Fruit fly (Drosophila melanogaster) whole organism, embryonic: Measurements from ENCODE around the gene Use1.

ENCODE experiments used
- Atf3 ChIP-seq: fragments of 200-800 bp; sonication (Bioruptor generic); optimal IDR thresholded peaks from 3 replicates; lab custom pipeline; 2016; ENCODE audit warnings: missing biosample characterization, missing genetic modification characterization
- BEAF-32 ChIP-seq: fragments of 200-800 bp; sonication (Bioruptor generic); optimal IDR thresholded peaks from 3 replicates; lab custom pipeline; 2017; ENCODE audit warnings: missing biosample characterization, missing genetic modification characterization, mild to moderate bottlenecking, moderate library complexity, missing genetic modification reagents
- Bteb2 ChIP-seq: fragments of 200-800 bp; sonication (Bioruptor generic); optimal IDR thresholded peaks from 2 replicates; lab custom pipeline; 2016; ENCODE audit warnings: missing biosample characterization, missing genetic modification characterization
- C15 ChIP-seq: fragments of 200-800 bp; sonication (Bioruptor generic); IDR thresholded peaks from 3 replicates; pipeline ENCODE4 v1.3.6; 2022; ENCODE audit warnings: missing biosample characterization, missing genetic modification characterization
- CG10274 ChIP-seq: fragments of 200-800 bp; sonication (Bioruptor generic); optimal IDR thresholded peaks from 3 replicates; lab custom pipeline; 2017; ENCODE audit warnings: missing biosample characterization, mild to moderate bottlenecking, missing genetic modification characterization
- CG11560 ChIP-seq: fragments of 200-800 bp; sonication (Bioruptor generic); IDR thresholded peaks from 3 replicates; pipeline ENCODE4 v1.3.6; 2022; ENCODE audit warnings: missing biosample characterization, missing genetic modification characterization
- CG12236 ChIP-seq: fragments of 200-800 bp; sonication (Bioruptor generic); optimal IDR thresholded peaks from 2 replicates; lab custom pipeline; 2016; ENCODE audit warnings: missing biosample characterization, missing genetic modification characterization
- CG14710 ChIP-seq: fragments of 200-800 bp; sonication (Bioruptor generic); optimal IDR thresholded peaks from 3 replicates; lab custom pipeline; 2019; ENCODE audit warnings: missing biosample characterization, mild to moderate bottlenecking, missing genetic modification characterization, moderate library complexity
- CG15073 ChIP-seq: fragments of 200-800 bp; sonication (Bioruptor generic); optimal IDR thresholded peaks from 2 replicates; lab custom pipeline; 2016; ENCODE audit warnings: missing biosample characterization, missing genetic modification characterization
- CG17829 ChIP-seq: fragments of 200-800 bp; optimal IDR thresholded peaks from 2 replicates; lab custom pipeline; 2019; ENCODE audit warnings: missing biosample characterization, mild to moderate bottlenecking, missing genetic modification characterization, moderate library complexity
- CG2116 ChIP-seq: fragments of 200-800 bp; sonication (Bioruptor generic); optimal IDR thresholded peaks from 3 replicates; lab custom pipeline; 2018; ENCODE audit warnings: missing biosample characterization, mild to moderate bottlenecking, missing genetic modification characterization
- CG32772 ChIP-seq: fragments of 200-800 bp; sonication (Bioruptor generic); IDR thresholded peaks from 2 replicates; pipeline ENCODE4 v1.3.6; 2022; ENCODE audit warnings: missing biosample characterization, missing genetic modification characterization
- CG34224 ChIP-seq: fragments of 200-800 bp; sonication (Bioruptor generic); IDR thresholded peaks from 3 replicates; pipeline ENCODE4 v1.3.6; 2022; ENCODE audit warnings: missing biosample characterization, missing genetic modification characterization; ENCODE audit not compliant: partially characterized antibody
- CG3847 ChIP-seq: fragments of 200-800 bp; sonication (Bioruptor generic); IDR thresholded peaks from 2 replicates; pipeline ENCODE4 v1.3.6; 2022; ENCODE audit warnings: missing biosample characterization, missing genetic modification characterization
- CG4404 ChIP-seq: fragments of 200-800 bp; sonication (Bioruptor generic); IDR thresholded peaks from 2 replicates; pipeline ENCODE4 v1.3.6; 2022; ENCODE audit warnings: missing biosample characterization, missing genetic modification characterization
- CG6813 ChIP-seq: fragments of 200-800 bp; sonication (Bioruptor generic); optimal IDR thresholded peaks from 2 replicates; lab custom pipeline; 2017; ENCODE audit warnings: missing biosample characterization, missing genetic modification characterization, mild to moderate bottlenecking, moderate library complexity, missing genetic modification reagents
- CG7357 ChIP-seq: fragments of 200-800 bp; sonication (Bioruptor generic); IDR thresholded peaks from 3 replicates; pipeline ENCODE4 v1.3.6; 2022; ENCODE audit warnings: missing biosample characterization, missing genetic modification characterization
- CG7372 ChIP-seq: fragments of 200-800 bp; sonication (Bioruptor generic); IDR thresholded peaks from 2 replicates; pipeline ENCODE4 v1.3.6; 2022; ENCODE audit warnings: missing biosample characterization, missing genetic modification characterization
- CTCF ChIP-seq: fragments of 200-800 bp; sonication (Bioruptor generic); optimal IDR thresholded peaks from 2 replicates; lab custom pipeline; 2017; ENCODE audit warnings: missing biosample characterization, mild to moderate bottlenecking, missing genetic modification characterization, moderate library complexity
- Dad ChIP-seq: fragments of 200-800 bp; sonication (Bioruptor generic); optimal IDR thresholded peaks from 3 replicates; lab custom pipeline; 2016; ENCODE audit warnings: missing biosample characterization, missing genetic modification characterization
- Dbx ChIP-seq: fragments of 200-800 bp; sonication (Bioruptor generic); IDR thresholded peaks from 3 replicates; pipeline ENCODE4 v1.3.6; 2022; ENCODE audit warnings: missing biosample characterization, missing genetic modification characterization
- Drgx ChIP-seq: fragments of 200-800 bp; sonication (Bioruptor generic); IDR thresholded peaks from 2 replicates; pipeline ENCODE4 v1.3.6; 2022; ENCODE audit warnings: missing biosample characterization, missing genetic modification characterization
- Eip74EF ChIP-seq, 2 experiments: fragments of 200-800 bp in 1 of 2; fragments of >200 bp in 1 of 2; sonication (Bioruptor generic) in 1 of 2; optimal IDR thresholded peaks; 2 replicates each; lab custom pipeline; 2017 to 2019; ENCODE audit warnings: missing biosample characterization in 2 of 2, missing genetic modification characterization in 2 of 2, mild to moderate bottlenecking in 1 of 2, moderate library complexity in 1 of 2
- HLHmδ ChIP-seq: fragments of 200-800 bp; sonication (Bioruptor generic); optimal IDR thresholded peaks from 2 replicates; lab custom pipeline; 2018; ENCODE audit warnings: missing biosample characterization, mild to moderate bottlenecking, missing genetic modification characterization, moderate library complexity
- Lim3 ChIP-seq: fragments of 200-800 bp; sonication (Bioruptor generic); IDR thresholded peaks from 2 replicates; pipeline ENCODE4 v1.3.6; 2022; ENCODE audit warnings: missing biosample characterization, missing genetic modification characterization
- MTF-1 ChIP-seq: fragments of 200-800 bp; sonication (Bioruptor generic); optimal IDR thresholded peaks from 2 replicates; lab custom pipeline; 2018; ENCODE audit warnings: missing biosample characterization, mild to moderate bottlenecking, missing genetic modification characterization, borderline replicate concordance
- Neu2 ChIP-seq: fragments of 200-800 bp; sonication (Bioruptor generic); optimal IDR thresholded peaks from 3 replicates; lab custom pipeline; 2016; ENCODE audit warnings: missing biosample characterization, missing genetic modification characterization, borderline replicate concordance
- Ravus ChIP-seq: fragments of 200-800 bp; sonication (Bioruptor generic); IDR thresholded peaks from 2 replicates; pipeline ENCODE4 v1.3.6; 2022; ENCODE audit warnings: missing biosample characterization, missing genetic modification characterization
- Scr ChIP-seq: fragments of 200-800 bp; sonication (Bioruptor generic); IDR thresholded peaks from 2 replicates; pipeline ENCODE4 v1.3.6; 2022; ENCODE audit warnings: missing biosample characterization, missing genetic modification characterization; ENCODE audit not compliant: partially characterized antibody
- Sox100B ChIP-seq: fragments of 200-800 bp; sonication (Bioruptor generic); optimal IDR thresholded peaks from 3 replicates; lab custom pipeline; 2018; ENCODE audit warnings: missing biosample characterization, mild to moderate bottlenecking, missing genetic modification characterization
- Xrp1 ChIP-seq: fragments of 200-800 bp; sonication (Bioruptor generic); IDR thresholded peaks from 2 replicates; pipeline ENCODE4 v1.3.6; 2022; ENCODE audit warnings: missing biosample characterization, missing genetic modification characterization
- bowl ChIP-seq: fragments of 200-800 bp; sonication (Bioruptor generic); IDR thresholded peaks from 2 replicates; pipeline ENCODE4 v1.3.6; 2022; ENCODE audit warnings: missing biosample characterization, missing genetic modification characterization
- bsh ChIP-seq, 2 experiments: fragments of 200-800 bp; sonication (Bioruptor generic); optimal IDR thresholded peaks; 2 replicates each; lab custom pipeline; 2017 to 2018; ENCODE audit warnings: mild to moderate bottlenecking in 2 of 2, missing biosample characterization in 2 of 2, missing genetic modification characterization in 2 of 2, moderate library complexity in 1 of 2
- cad ChIP-seq: fragments of >200 bp; optimal IDR thresholded peaks from 2 replicates; lab custom pipeline; 2017; ENCODE audit warnings: missing biosample characterization, missing genetic modification characterization
- chinmo ChIP-seq: fragments of 200-800 bp; sonication (Bioruptor generic); IDR thresholded peaks from 4 replicates; pipeline ENCODE4 v1.3.6; 2022; ENCODE audit warnings: missing biosample characterization, missing genetic modification characterization; ENCODE audit not compliant: partially characterized antibody
- ci ChIP-seq: fragments of 200-800 bp; sonication (Bioruptor generic); IDR thresholded peaks from 3 replicates; pipeline ENCODE4 v1.3.6; 2022; ENCODE audit warnings: missing biosample characterization, missing genetic modification characterization
- corto ChIP-seq: fragments of 200-800 bp; sonication (Bioruptor generic); optimal IDR thresholded peaks from 2 replicates; lab custom pipeline; 2016; ENCODE audit warnings: missing biosample characterization, mild to moderate bottlenecking, missing genetic modification characterization, moderate library complexity
- da ChIP-seq: fragments of 200-800 bp; sonication (Bioruptor generic); optimal IDR thresholded peaks from 2 replicates; lab custom pipeline; 2016; ENCODE audit warnings: missing biosample characterization, missing genetic modification characterization
- dmrt99B ChIP-seq: fragments of 200-800 bp; sonication (Bioruptor generic); optimal IDR thresholded peaks from 2 replicates; lab custom pipeline; 2018; ENCODE audit warnings: missing biosample characterization, mild to moderate bottlenecking, missing genetic modification characterization, moderate library complexity
- eyg ChIP-seq: fragments of 200-800 bp; sonication (Bioruptor generic); optimal IDR thresholded peaks from 3 replicates; lab custom pipeline; 2016; ENCODE audit warnings: missing biosample characterization, missing genetic modification characterization
- gfzf ChIP-seq: fragments of 200-800 bp; sonication (Bioruptor generic); optimal IDR thresholded peaks from 2 replicates; lab custom pipeline; 2016; ENCODE audit warnings: missing biosample characterization, mild to moderate bottlenecking, missing genetic modification characterization, moderate library complexity
- hkb ChIP-seq, 2 experiments: fragments of 200-800 bp in 1 of 2; fragments of >200 bp in 1 of 2; sonication (Bioruptor generic) in 1 of 2; IDR thresholded peaks in 1 of 2; optimal IDR thresholded peaks in 1 of 2; 2 replicates each; pipeline versions ENCODE4 v1.3.6 to Lab custom; 2017 to 2022; ENCODE audit warnings: missing biosample characterization in 1 of 2, missing genetic modification characterization in 1 of 2
- oc ChIP-seq: fragments of 200-800 bp; sonication (Bioruptor generic); optimal IDR thresholded peaks from 2 replicates; lab custom pipeline; 2018; ENCODE audit warnings: missing biosample characterization, mild to moderate bottlenecking, missing genetic modification characterization, moderate library complexity
- otp ChIP-seq: fragments of 200-800 bp; sonication (Bioruptor generic); IDR thresholded peaks from 3 replicates; pipeline ENCODE4, ENCODE4 v1.3.6; 2022; ENCODE audit warnings: missing biosample characterization, missing genetic modification characterization
- pan ChIP-seq, 4 experiments: fragments of >200 bp in 3 of 4; fragments of 200-800 bp in 1 of 4; sonication (Bioruptor generic) in 1 of 4; optimal IDR thresholded peaks in 3 of 4; IDR thresholded peaks in 1 of 4; 2 replicates each; pipeline versions ENCODE4 v1.3.6 to Lab custom; 2017 to 2022; ENCODE audit warnings: missing biosample characterization in 2 of 4, missing genetic modification characterization in 2 of 4, mixed read lengths in 1 of 4
- sug ChIP-seq: fragments of 200-800 bp; optimal IDR thresholded peaks from 2 replicates; lab custom pipeline; 2019; ENCODE audit warnings: missing biosample characterization, mild to moderate bottlenecking, missing genetic modification characterization, moderate library complexity
- tio ChIP-seq: fragments of 200-800 bp; sonication (Bioruptor generic); optimal IDR thresholded peaks from 2 replicates; lab custom pipeline; 2017; ENCODE audit warnings: missing biosample characterization, missing genetic modification characterization, inconsistent platforms

Use1 gene

DNA sequence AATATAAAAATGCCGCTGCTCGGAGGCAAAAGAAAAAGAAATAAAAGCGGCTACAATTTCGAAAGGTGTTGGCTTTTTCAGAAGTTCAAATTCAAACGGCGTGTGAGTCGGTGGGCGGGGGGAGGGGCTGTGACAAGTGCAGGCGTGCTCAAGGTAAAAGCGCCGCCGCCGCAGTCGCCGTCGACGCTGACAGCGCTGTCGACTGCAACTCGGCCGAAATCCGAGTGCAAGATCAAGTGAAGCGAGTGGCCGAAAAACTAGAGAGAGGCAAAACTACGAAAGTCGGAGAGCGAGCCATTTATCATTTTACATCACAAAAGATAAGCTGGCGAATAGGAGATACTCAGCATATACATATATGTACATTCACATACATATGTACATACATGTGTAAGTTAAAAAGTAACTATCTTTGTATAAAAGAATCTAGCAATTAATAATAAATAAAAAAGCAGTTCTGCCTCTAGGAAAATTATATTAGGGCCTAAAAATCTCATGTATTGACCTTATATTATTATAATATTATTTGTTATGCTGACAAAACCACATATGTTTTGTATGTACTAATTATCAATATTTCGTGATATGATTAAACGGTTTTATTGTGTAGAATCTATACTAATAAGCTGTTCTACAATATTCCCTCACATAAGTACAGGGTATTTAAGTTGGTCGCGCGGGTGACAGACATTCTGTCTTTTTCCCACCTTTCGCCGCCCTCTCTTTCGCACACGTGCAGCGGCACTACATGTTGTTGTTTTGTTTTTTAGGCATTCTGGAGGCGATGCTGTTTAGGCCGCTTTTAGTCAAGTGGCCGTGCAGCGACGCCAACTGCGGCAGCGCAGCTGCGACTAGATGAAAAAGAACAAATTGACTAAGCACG is 8.0 kb downstream of the Use1 start (continued):
- TF ChIP-seq otp (no peak), corto (no peak), Eip74EF (GFP tag; optimal IDR thresholded peaks at IDR 0.05; lab: Kevin White, UChicago) (peak in 1 of 2 experiments; percentile 65), bsh (GFP tag; optimal IDR thresholded peaks at IDR 0.05; lab: Kevin White, UChicago) (peak in 1 of 2 experiments; percentile 82), CG12236 (GFP tag; lab: Kevin White, UChicago) (no peak), sug (peak; percentile 20), tio (GFP tag; lab: Kevin White, UChicago) (peak; percentile 75), HLHmδ (GFP tag; lab: Kevin White, UChicago) (no peak), C15 (no peak), CG3847 (GFP tag; lab: Robert Waterston, UW) (0 out of 2 replicates have a peak, but pooled peaks have one; percentile 11), dmrt99B (tag; lab: Kevin White, UChicago) (peak; percentile 76), CG4404 (no peak), eyg (GFP tag; lab: Kevin White, UChicago) (no peak), CG32772 (GFP tag; lab: Robert Waterston, UW) (0 out of 2 replicates have a peak, but pooled peaks have one; percentile 7), Ravus (GFP tag; lab: Robert Waterston, UW) (no peak), CG15073 (no peak), Sox100B (GFP tag; lab: Kevin White, UChicago) (peak; percentile 84), Scr (GFP tag; lab: Robert Waterston, UW) (no peak), Lim3 (no peak), pan (optimal IDR thresholded peaks at IDR 0.05; lab: Kevin White, UChicago) (peak in 1 of 2 experiments; percentile 38), pan (GFP tag; optimal IDR thresholded peaks at IDR 0.05 in 1 of 2, IDR thresholded peaks at IDR 0.05 in 1 of 2) (peak; percentile 35 to 57), Dbx (no peak), CG6813 (GFP tag; lab: Kevin White, UChicago) (peak; percentile 27), MTF-1 (no peak), CG2116 (peak; percentile 38), BEAF-32 (no peak), hkb (optimal IDR thresholded peaks at IDR 0.05; lab: Kevin White, UChicago) (no peak), hkb (GFP tag; IDR thresholded peaks at IDR 0.05; lab: Robert Waterston, UW) (peak; percentile 36; the same call in 1 of the 2 replicates), cad (GFP tag; lab: Kevin White, UChicago) (no peak), CTCF (GFP tag; lab: Kevin White, UChicago) (no peak), Neu2 (GFP tag; lab: Kevin White, UChicago) (no peak), da (GFP tag; lab: Kevin White, UChicago) (no peak), Xrp1 (GFP tag; lab: Robert Waterston, UW) (peak; percentile 62), ci (0 out of 3 replicates have a peak, but pooled peaks have one; percentile 28), Dad (no peak), Atf3 (no peak), CG17829 (tag; lab: Kevin White, UChicago) (peak; percentile 73), CG11560 (tag; lab: Robert Waterston, UW) (no peak), bowl (GFP tag; lab: Robert Waterston, UW) (no peak), Bteb2 (GFP tag; lab: Kevin White, UChicago) (no peak), CG34224 (no peak), chinmo (GFP tag; lab: Robert Waterston, UW) (peak; percentile 95), Drgx (no peak), oc (peak; percentile 47), CG10274 (GFP tag; lab: Kevin White, UChicago) (no peak), CG7372 (GFP tag; lab: Robert Waterston, UW) (no peak), gfzf (GFP tag; lab: Kevin White, UChicago) (no peak), CG7357 (no peak), CG14710 (tag; lab: Kevin White, UChicago) (peak; percentile 79)
